Worm (Caenorhabditis elegans) whole organism, L4/young adult: Measurements from ENCODE around the gene T25G12.3.

ENCODE experiments used
- W03F9.2 ChIP-seq: fragments of 150-350 bp; optimal IDR thresholded peaks from 2 replicates; lab custom pipeline; 2014; ENCODE audit warnings: missing biosample characterization, missing genetic modification characterization
- dao-5 ChIP-seq: sonication (generic microtip); optimal IDR thresholded peaks from 2 replicates; lab custom pipeline; 2016; ENCODE audit warnings: missing genotype, missing genetic modification characterization, moderate library complexity, missing compliant biosample characterization
- him-1 ChIP-seq: sonication (generic microtip); optimal IDR thresholded peaks from 2 replicates; lab custom pipeline; 2016; ENCODE audit warnings: missing genotype, missing genetic modification reagents, missing genetic modification characterization, missing compliant biosample characterization

ce11 chrX:17195080-17195479 is 36.4 kb upstream of the T25G12.3 start, which contains the start of gene B0302.5:
- no peak for TF ChIP-seq dao-5 (tag; lab: Kevin White, UChicago)
- TF ChIP-seq him-1 (tag; lab: Kevin White, UChicago), result no peak
- no peak for TF ChIP-seq W03F9.2 (tag; lab: Kevin White, UChicago)
